Comparison of ENCODE assay signal across 2 fruit fly cellular contexts in the genomic region with DNA sequence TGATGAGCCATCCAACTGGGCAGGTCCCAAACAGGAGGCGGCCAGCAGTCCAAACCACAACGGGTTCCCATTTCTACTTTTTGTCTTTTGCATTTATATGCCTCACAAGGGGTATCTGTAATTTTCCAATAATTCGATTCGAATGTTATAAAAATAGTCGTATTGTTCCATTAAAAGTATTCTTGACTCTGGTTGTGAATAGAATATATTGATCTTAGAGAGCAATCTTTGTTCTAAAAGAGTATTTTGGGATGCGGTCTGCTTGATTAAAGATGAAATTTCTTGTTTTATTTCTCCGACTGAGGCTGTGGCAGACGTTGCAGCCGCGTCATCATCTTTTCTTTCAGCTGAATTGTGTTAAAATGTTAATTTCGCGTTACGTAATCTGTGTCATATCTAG.
A peak's percentile ranks its signal among the peaks of the same experiment; 100 is the strongest.
TF ChIP-seq lines count a peak whose summit lies in the region.

No protein-coding gene starts in this region.

TF ChIP-seq in whole organism, prepupa, 60 proteins besides CTCF, POLR2A, EP300 and RAD21:
- TF ChIP-seq CG31627 (GFP tag; optimal IDR thresholded peaks at IDR 0.05; lab: Kevin White, UChicago) (no peak), eg (GFP tag; IDR thresholded peaks at IDR 0.05; lab: Robert Waterston, UW) (peak; percentile 41; the same call in 1 of the 3 replicates), CG1621 (tag; optimal IDR thresholded peaks at IDR 0.05; lab: Kevin White, UChicago) (no peak), ss (GFP tag; optimal IDR thresholded peaks at IDR 0.05; lab: Kevin White, UChicago) (no peak), Eip78C (GFP tag; lab: Kevin White, UChicago) (peak; percentile 68), CG6163 (GFP tag; IDR thresholded peaks at IDR 0.05; lab: Robert Waterston, UW) (peak; percentile 30; the same call in 1 of the 3 replicates), salr (GFP tag; optimal IDR thresholded peaks at IDR 0.05; lab: Kevin White, UChicago) (no peak), Sox15 (GFP tag; optimal IDR thresholded peaks at IDR 0.05; lab: Kevin White, UChicago) (no peak), pdm3 (GFP tag; optimal IDR thresholded peaks at IDR 0.05; lab: Kevin White, UChicago) (no peak), Met (GFP tag; optimal IDR thresholded peaks at IDR 0.05; lab: Kevin White, UChicago) (no peak), CG6276 (GFP tag; optimal IDR thresholded peaks at IDR 0.05; lab: Kevin White, UChicago) (peak; percentile 51), OdsH (GFP tag; optimal IDR thresholded peaks at IDR 0.05; lab: Kevin White, UChicago) (peak; percentile 2), vri (GFP tag; optimal IDR thresholded peaks at IDR 0.05; lab: Kevin White, UChicago) (no peak), achi (GFP tag; optimal IDR thresholded peaks at IDR 0.05; lab: Kevin White, UChicago) (no peak), CG11294 (GFP tag; IDR thresholded peaks at IDR 0.05; lab: Robert Waterston, UW) (no peak), CG34406 (GFP tag; optimal IDR thresholded peaks at IDR 0.05; lab: Kevin White, UChicago) (peak; percentile 17), Sox14 (GFP tag; optimal IDR thresholded peaks at IDR 0.05; lab: Kevin White, UChicago) (no peak), fkh (GFP tag; optimal IDR thresholded peaks at IDR 0.05; lab: Kevin White, UChicago) (no peak), CG8119 (GFP tag; IDR thresholded peaks at IDR 0.05; lab: Robert Waterston, UW) (peak; percentile 51; the same call in 1 of the 3 replicates), topi (GFP tag; optimal IDR thresholded peaks at IDR 0.05; lab: Kevin White, UChicago) (no peak), Hr4 (GFP tag; optimal IDR thresholded peaks at IDR 0.05; lab: Kevin White, UChicago) (peak; percentile 23), CG32006 (GFP tag; optimal IDR thresholded peaks at IDR 0.05; lab: Kevin White, UChicago) (peak; percentile 51), CG15336 (GFP tag; IDR thresholded peaks at IDR 0.05; lab: Robert Waterston, UW) (0 out of 2 replicates have a peak, but pooled peaks have one; percentile 51), CG8319 (GFP tag; optimal IDR thresholded peaks at IDR 0.05; lab: Kevin White, UChicago) (no peak), CG10669 (GFP tag; optimal IDR thresholded peaks at IDR 0.05; lab: Kevin White, UChicago) (no peak)

TF ChIP-seq in whole organism, pupa, 21 proteins besides CTCF, POLR2A, EP300 and RAD21:
- TF ChIP-seq Pif1A (GFP tag; optimal IDR thresholded peaks at IDR 0.05; lab: Kevin White, UChicago) (no peak), CG8159 (tag; optimal IDR thresholded peaks at IDR 0.05; lab: Kevin White, UChicago) (no peak), CG32121 (GFP tag; IDR thresholded peaks at IDR 0.05; lab: Robert Waterston, UW) (no peak), CG12605 (GFP tag; IDR thresholded peaks at IDR 0.05; lab: Robert Waterston, UW) (no peak), Ets98B (GFP tag; IDR thresholded peaks at IDR 0.05; lab: Robert Waterston, UW) (0 out of 2 replicates have a peak, but pooled peaks have one; percentile 22), CG14655 (GFP tag; optimal IDR thresholded peaks at IDR 0.05; lab: Kevin White, UChicago) (peak; percentile 50), CG4496 (GFP tag; IDR thresholded peaks at IDR 0.05; lab: Robert Waterston, UW) (0 out of 3 replicates have a peak, but pooled peaks have one; percentile 17), CG8301 (tag; optimal IDR thresholded peaks at IDR 0.05; lab: Kevin White, UChicago) (peak; percentile 55)
